Worm (Caenorhabditis elegans) whole organism, young adult: ENCODE results near the gene mlc-4.

Experiments
- B0035.1 ChIP-seq: sonication (generic microtip); optimal IDR thresholded peaks from 2 replicates; lab custom pipeline; 2016; ENCODE audit warnings: missing genetic modification characterization, mild to moderate bottlenecking, missing compliant biosample characterization, missing genotype, missing genetic modification reagents
- B0336.3 ChIP-seq: fragments of 200-800 bp; sonication (Bioruptor generic); IDR thresholded peaks from 2 replicates; pipeline ENCODE4 v1.3.6; 2022; ENCODE audit warnings: missing genetic modification characterization, missing compliant biosample characterization
- F57A8.1 ChIP-seq: fragments of 200-800 bp; sonication (Bioruptor generic); optimal IDR thresholded peaks from 2 replicates; lab custom pipeline; 2018; ENCODE audit warnings: mild to moderate bottlenecking, missing genetic modification characterization, moderate library complexity, missing compliant biosample characterization
- F57C9.4 ChIP-seq: sonication (generic microtip); optimal IDR thresholded peaks from 2 replicates; lab custom pipeline; 2017; ENCODE audit warnings: mild to moderate bottlenecking, missing genetic modification characterization, missing compliant biosample characterization
- T07F8.4 ChIP-seq: sonication (generic microtip); optimal IDR thresholded peaks from 2 replicates; lab custom pipeline; 2016; ENCODE audit warnings: mild to moderate bottlenecking, missing genetic modification characterization, moderate library complexity, missing compliant biosample characterization
- Y53F4B.3 ChIP-seq: fragments of 200-800 bp; sonication (Bioruptor generic); IDR thresholded peaks from 2 replicates; pipeline ENCODE4 v1.3.6; 2022; ENCODE audit warnings: missing genetic modification reagents, missing genetic modification characterization, missing compliant biosample characterization
- Y67H2A.10 ChIP-seq: fragments of 200-800 bp; sonication (Bioruptor generic); conservative IDR thresholded peaks from 2 replicates; pipeline ENCODE4 v1.3.6; 2022; ENCODE audit warnings: missing genetic modification reagents, missing genetic modification characterization, missing compliant biosample characterization
- Y79H2A.3 ChIP-seq: fragments of 200-800 bp; sonication (Bioruptor generic); conservative IDR thresholded peaks from 2 replicates; pipeline ENCODE4 v1.3.6; 2022; ENCODE audit warnings: missing genetic modification reagents, missing genetic modification characterization, missing compliant biosample characterization
- Y95B8A.8 ChIP-seq: fragments of 200-800 bp; sonication (Bioruptor generic); IDR thresholded peaks from 2 replicates; pipeline ENCODE4 v1.3.6; 2022; ENCODE audit warnings: missing genetic modification reagents, missing genetic modification characterization, missing compliant biosample characterization
- ZK185.1 ChIP-seq: sonication (generic microtip); optimal IDR thresholded peaks from 2 replicates; lab custom pipeline; 2016; ENCODE audit warnings: mild to moderate bottlenecking, missing genetic modification characterization, missing compliant biosample characterization; ENCODE audit not compliant: poor library complexity, severe bottlenecking
- akir-1 ChIP-seq: fragments of 200-800 bp; sonication (Bioruptor generic); optimal IDR thresholded peaks from 2 replicates; lab custom pipeline; 2018; ENCODE audit warnings: mild to moderate bottlenecking, missing genetic modification characterization, moderate library complexity, missing compliant biosample characterization
- aptf-2 ChIP-seq: fragments of 200-800 bp; sonication (Bioruptor generic); conservative IDR thresholded peaks from 2 replicates; pipeline ENCODE4 v1.3.6; 2022; ENCODE audit warnings: missing genetic modification reagents, missing genetic modification characterization, missing compliant biosample characterization
- aptf-3 ChIP-seq: fragments of 200-800 bp; sonication (Bioruptor generic); IDR thresholded peaks from 2 replicates; pipeline ENCODE4 v1.3.6; 2022; ENCODE audit warnings: missing genetic modification characterization, missing compliant biosample characterization
- atf-7 ChIP-seq: sonication (generic microtip); optimal IDR thresholded peaks from 2 replicates; lab custom pipeline; 2017; ENCODE audit warnings: mild to moderate bottlenecking, missing genetic modification characterization, missing compliant biosample characterization
- attf-5 ChIP-seq: fragments of 200-800 bp; sonication (Bioruptor generic); optimal IDR thresholded peaks from 2 replicates; lab custom pipeline; 2018; ENCODE audit warnings: mild to moderate bottlenecking, missing genetic modification characterization, missing compliant biosample characterization
- attf-6 ChIP-seq: fragments of 200-800 bp; sonication (Bioruptor generic); IDR thresholded peaks from 2 replicates; pipeline ENCODE4 v1.3.6; 2022; ENCODE audit warnings: missing genetic modification reagents, missing genetic modification characterization, missing compliant biosample characterization
- bed-1 ChIP-seq: fragments of 200-800 bp; sonication (Bioruptor generic); IDR thresholded peaks from 2 replicates; pipeline ENCODE4 v1.3.6; 2022; ENCODE audit warnings: missing genetic modification reagents, missing genetic modification characterization, missing compliant biosample characterization
- ccch-3 ChIP-seq: fragments of 200-800 bp; sonication (Bioruptor generic); optimal IDR thresholded peaks from 2 replicates; lab custom pipeline; 2018; ENCODE audit warnings: mild to moderate bottlenecking, missing genetic modification characterization, missing compliant biosample characterization
- cebp-2 ChIP-seq: fragments of 200-800 bp; sonication (Bioruptor generic); IDR thresholded peaks from 2 replicates; pipeline ENCODE4 v1.3.6; 2022; ENCODE audit warnings: missing genetic modification characterization, missing compliant biosample characterization
- ceh-100 ChIP-seq: fragments of 200-800 bp; sonication (Bioruptor generic); IDR thresholded peaks from 2 replicates; pipeline ENCODE4 v1.3.6; 2022; ENCODE audit warnings: missing genetic modification reagents, missing genetic modification characterization, missing compliant biosample characterization
- ceh-91 ChIP-seq: fragments of 200-800 bp; sonication (Bioruptor generic); IDR thresholded peaks from 2 replicates; pipeline ENCODE4 v1.3.6; 2022; ENCODE audit warnings: missing genetic modification reagents, missing genetic modification characterization, missing compliant biosample characterization
- chd-7 ChIP-seq: sonication (generic microtip); optimal IDR thresholded peaks from 2 replicates; lab custom pipeline; 2016; ENCODE audit warnings: mild to moderate bottlenecking, missing genetic modification characterization, moderate library complexity, missing compliant biosample characterization
- die-1 ChIP-seq: sonication (generic microtip); optimal IDR thresholded peaks from 2 replicates; lab custom pipeline; 2016; ENCODE audit warnings: missing genotype, mild to moderate bottlenecking, missing genetic modification characterization, missing compliant biosample characterization
- egl-44 ChIP-seq: fragments of 200-800 bp; sonication (Bioruptor generic); IDR thresholded peaks from 2 replicates; pipeline ENCODE4 v1.3.6; 2022; ENCODE audit warnings: missing genetic modification reagents, missing genetic modification characterization, missing compliant biosample characterization
- hmg-20 ChIP-seq: fragments of 200-800 bp; sonication (Bioruptor generic); IDR thresholded peaks from 2 replicates; pipeline ENCODE4 v1.3.6; 2022; ENCODE audit warnings: missing genetic modification reagents, missing genetic modification characterization, missing compliant biosample characterization
- hrde-1 ChIP-seq: sonication (generic microtip); optimal IDR thresholded peaks from 2 replicates; lab custom pipeline; 2016; ENCODE audit warnings: missing genetic modification characterization, mild to moderate bottlenecking, missing compliant biosample characterization, moderate library complexity, missing genotype, missing genetic modification reagents, borderline replicate concordance
- lag-1 ChIP-seq: fragments of 200-800 bp; sonication (Bioruptor generic); IDR thresholded peaks from 2 replicates; pipeline ENCODE4 v1.3.6; 2022; ENCODE audit warnings: missing genetic modification reagents, missing genetic modification characterization, missing compliant biosample characterization
- let-526 ChIP-seq: fragments of 200-800 bp; sonication (Bioruptor generic); IDR thresholded peaks from 2 replicates; pipeline ENCODE4 v1.3.6; 2022; ENCODE audit warnings: missing genetic modification reagents, missing genetic modification characterization, missing compliant biosample characterization
- lin-26 ChIP-seq: fragments of 200-800 bp; sonication (Bioruptor generic); IDR thresholded peaks from 2 replicates; pipeline ENCODE4 v1.3.6; 2022; ENCODE audit warnings: missing genetic modification reagents, missing genetic modification characterization, missing compliant biosample characterization
- lir-1 ChIP-seq: fragments of 200-800 bp; sonication (Bioruptor generic); conservative IDR thresholded peaks from 2 replicates; pipeline ENCODE4 v1.3.6; 2022; ENCODE audit warnings: missing genetic modification reagents, missing genetic modification characterization, missing compliant biosample characterization
- madf-10 ChIP-seq: sonication (generic microtip); optimal IDR thresholded peaks from 2 replicates; lab custom pipeline; 2016; ENCODE audit warnings: mild to moderate bottlenecking, missing genetic modification characterization, missing compliant biosample characterization
- mel-28 ChIP-seq: sonication (generic microtip); optimal IDR thresholded peaks from 2 replicates; lab custom pipeline; 2016; ENCODE audit warnings: borderline replicate concordance, mild to moderate bottlenecking, missing genetic modification characterization, missing compliant biosample characterization
- nfya-1 ChIP-seq: sonication (generic microtip); optimal IDR thresholded peaks from 2 replicates; lab custom pipeline; 2017; ENCODE audit warnings: antibody characterized with exemption, missing compliant biosample characterization, missing genetic modification characterization, borderline replicate concordance; ENCODE audit not compliant: insufficient read depth
- nfya-2 ChIP-seq: fragments of 200-800 bp; sonication (Bioruptor generic); IDR thresholded peaks from 2 replicates; pipeline ENCODE4 v1.3.6; 2022; ENCODE audit warnings: missing genetic modification reagents, missing genetic modification characterization, missing compliant biosample characterization
- nhr-179 ChIP-seq: sonication (generic microtip); optimal IDR thresholded peaks from 2 replicates; lab custom pipeline; 2016; ENCODE audit warnings: mild to moderate bottlenecking, missing genetic modification characterization, missing compliant biosample characterization
- nhr-90 ChIP-seq: sonication (generic microtip); optimal IDR thresholded peaks from 2 replicates; lab custom pipeline; 2016; ENCODE audit warnings: missing genotype, mild to moderate bottlenecking, missing genetic modification characterization, missing compliant biosample characterization
- pbrm-1 ChIP-seq: fragments of 200-800 bp; sonication (Bioruptor generic); IDR thresholded peaks from 2 replicates; pipeline ENCODE4 v1.3.6; 2022; ENCODE audit warnings: missing genetic modification reagents, missing genetic modification characterization, missing compliant biosample characterization
- rec-8 ChIP-seq, 2 experiments: sonication (generic microtip); optimal IDR thresholded peaks; 2 replicates each; lab custom pipeline; 2016; ENCODE audit warnings: mild to moderate bottlenecking in 2 of 2, missing genetic modification characterization in 2 of 2, missing genetic modification reagents in 2 of 2, missing genotype in 2 of 2, missing biosample characterization in 1 of 2, missing compliant biosample characterization in 1 of 2, moderate library complexity in 1 of 2
- rpc-1 ChIP-seq, 2 experiments: fragments of 150-350 bp in 1 of 2; sonication (generic microtip) in 1 of 2; optimal IDR thresholded peaks; 2 replicates each; lab custom pipeline; 2014 to 2018; ENCODE audit warnings: missing biosample characterization in 1 of 2, missing genetic modification characterization in 1 of 2, missing genetic modification reagents in 1 of 2, missing genotype in 1 of 2
- sdz-38 ChIP-seq: sonication (generic microtip); optimal IDR thresholded peaks from 2 replicates; lab custom pipeline; 2016; ENCODE audit warnings: missing genotype, missing genetic modification characterization, missing compliant biosample characterization
- snpc-1.1 ChIP-seq: sonication (generic microtip); optimal IDR thresholded peaks from 2 replicates; lab custom pipeline; 2017; ENCODE audit warnings: missing genetic modification characterization, mild to moderate bottlenecking, missing compliant biosample characterization, antibody characterized with exemption, moderate library complexity, missing genotype, missing genetic modification reagents; ENCODE audit not compliant: insufficient read depth
- snpc-4 ChIP-seq, 5 experiments: fragments of 150-350 bp in 1 of 5; sonication (generic microtip) in 4 of 5; optimal IDR thresholded peaks; 2 replicates each; lab custom pipeline; 2014 to 2018; ENCODE audit warnings: missing genetic modification characterization in 5 of 5, missing biosample characterization in 3 of 5, antibody characterized with exemption in 2 of 5, mild to moderate bottlenecking in 2 of 5, missing compliant biosample characterization in 2 of 5, missing genotype in 2 of 5, moderate library complexity in 2 of 5, missing genetic modification reagents in 1 of 5
- tbp1 ChIP-seq: fragments of 200-800 bp; sonication (Bioruptor generic); optimal IDR thresholded peaks from 2 replicates; lab custom pipeline; 2018; ENCODE audit warnings: mild to moderate bottlenecking, missing genetic modification characterization, missing compliant biosample characterization
- tlf-1 ChIP-seq: fragments of 200-800 bp; sonication (Bioruptor generic); optimal IDR thresholded peaks from 2 replicates; lab custom pipeline; 2018; ENCODE audit warnings: mild to moderate bottlenecking, missing genetic modification characterization, missing compliant biosample characterization
- unc-130 ChIP-seq: sonication (generic microtip); optimal IDR thresholded peaks from 2 replicates; lab custom pipeline; 2016; ENCODE audit warnings: missing genetic modification reagents, missing genetic modification characterization, missing compliant biosample characterization
- ztf-28 ChIP-seq: fragments of 200-800 bp; sonication (Bioruptor generic); IDR thresholded peaks from 2 replicates; pipeline ENCODE4 v1.3.6; 2022; ENCODE audit warnings: missing genetic modification reagents, missing genetic modification characterization, missing compliant biosample characterization
- ztf-6 ChIP-seq: fragments of 200-800 bp; sonication (Bioruptor generic); IDR thresholded peaks from 2 replicates; pipeline ENCODE4 v1.3.6; 2022; ENCODE audit warnings: missing genetic modification reagents, missing genetic modification characterization, missing compliant biosample characterization

mlc-4 gene

DNA sequence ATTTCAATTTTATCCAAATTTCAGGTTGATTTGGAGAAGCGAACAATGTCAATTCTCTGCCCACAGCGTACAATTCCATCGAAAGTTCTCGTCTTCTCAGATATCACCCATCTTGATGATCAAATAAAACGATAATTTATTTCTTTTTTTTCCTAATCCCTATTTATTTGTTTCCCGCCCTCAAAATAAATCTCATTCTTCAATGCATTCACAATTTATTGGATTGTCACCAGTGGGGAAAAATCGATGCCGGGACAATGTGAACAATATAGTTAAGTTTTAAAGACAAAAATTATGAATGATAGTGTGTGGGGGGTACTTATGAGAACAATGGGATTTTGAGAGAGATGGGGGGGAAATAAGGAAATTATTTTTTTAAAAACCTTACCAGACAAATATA is 6.9 kb upstream of the mlc-4 start (continued):
- TF ChIP-seq nhr-90 (tag; lab: Kevin White, UChicago) (no peak), T07F8.4 (tag; lab: Kevin White, UChicago) (no peak), F57A8.1 (GFP tag; lab: Kevin White, UChicago) (no peak), ccch-3 (GFP tag; lab: Kevin White, UChicago) (no peak), nfya-2 (GFP tag; lab: Robert Waterston, UW) (0 out of 2 replicates have a peak, but pooled peaks have one; percentile 64), Y53F4B.3 (GFP tag; lab: Robert Waterston, UW) (no peak), Y67H2A.10 (GFP tag; lab: Robert Waterston, UW) (no peak), egl-44 (no peak), let-526 (no peak), Y95B8A.8 (GFP tag; lab: Robert Waterston, UW) (0 out of 2 replicates have a peak, but pooled peaks have one; percentile 40), rec-8 (tag; optimal IDR thresholded peaks at IDR 0.05; lab: Kevin White, UChicago) (no peak), hmg-20 (GFP tag; lab: Robert Waterston, UW) (no peak), tlf-1 (GFP tag; lab: Kevin White, UChicago) (no peak), die-1 (tag; lab: Kevin White, UChicago) (no peak), bed-1 (GFP tag; lab: Robert Waterston, UW) (no peak), mel-28 (tag; lab: Kevin White, UChicago) (no peak), Y79H2A.3 (no peak), rpc-1 (optimal IDR thresholded peaks at IDR 0.05; lab: Kevin White, UChicago) (no peak), rpc-1 (tag; optimal IDR thresholded peaks at IDR 0.05; lab: Kevin White, UChicago) (no peak), lag-1 (GFP tag; lab: Robert Waterston, UW) (no peak), aptf-3 (GFP tag; lab: Robert Waterston, UW) (no peak), atf-7 (tag; lab: Kevin White, UChicago) (no peak), pbrm-1 (GFP tag; lab: Robert Waterston, UW) (no peak), snpc-4 (GFP tag; optimal IDR thresholded peaks at IDR 0.05; lab: Kevin White, UChicago) (no peak), snpc-4 (tag; optimal IDR thresholded peaks at IDR 0.05; lab: Kevin White, UChicago) (no peak), unc-130 (peak; percentile 28), akir-1 (GFP tag; lab: Kevin White, UChicago) (no peak), lin-26 (0 out of 2 replicates have a peak, but pooled peaks have one; percentile 59), cebp-2 (GFP tag; lab: Robert Waterston, UW) (no peak), ztf-6 (GFP tag; lab: Robert Waterston, UW) (no peak), aptf-2 (GFP tag; lab: Robert Waterston, UW) (no peak), attf-6 (GFP tag; lab: Robert Waterston, UW) (0 out of 2 replicates have a peak, but pooled peaks have one; percentile 51), nfya-1 (tag; lab: Kevin White, UChicago) (no peak), lir-1 (no peak), ztf-28 (GFP tag; lab: Robert Waterston, UW) (no peak), B0336.3 (GFP tag; lab: Robert Waterston, UW) (peak; percentile 59; the same call in 1 of the 2 replicates), ceh-91 (GFP tag; lab: Robert Waterston, UW) (no peak), sdz-38 (tag; lab: Kevin White, UChicago) (no peak), ceh-100 (GFP tag; lab: Robert Waterston, UW) (no peak), hrde-1 (tag; lab: Kevin White, UChicago) (peak; percentile 43), attf-5 (GFP tag; lab: Kevin White, UChicago) (no peak), nhr-179 (tag; lab: Kevin White, UChicago) (no peak), snpc-1.1 (tag; lab: Kevin White, UChicago) (peak; percentile 57), madf-10 (tag; lab: Kevin White, UChicago) (no peak), B0035.1 (no peak), tbp1 (GFP tag; lab: Kevin White, UChicago) (peak; percentile 12), chd-7 (tag; lab: Kevin White, UChicago) (no peak), ZK185.1 (no peak), F57C9.4 (no peak)
